Worm (Caenorhabditis elegans): ENCODE results near the gene T13F2.6.

T13F2.6 gene

ce11 chrIV:9789496-9789895 is 11.4 kb downstream of the T13F2.6 start, which contains the start of gene T13F2.4:
Gene T13F2.4 (plus strand): TSS chrIV:9789796.
- no peak for TF ChIP-seq fkh-8 (tag; optimal IDR thresholded peaks at IDR 0.05)
- no peak for TF ChIP-seq nhr-20 (tag; optimal IDR thresholded peaks at IDR 0.05)
- TF ChIP-seq pax-3 (tag; optimal IDR thresholded peaks at IDR 0.05), result no peak
- no peak for TF ChIP-seq elt-2 (tag; optimal IDR thresholded peaks at IDR 0.05)
- TF ChIP-seq ets-5 (GFP tag; IDR thresholded peaks at IDR 0.05), result no peak
- no peak for TF ChIP-seq jun-1 (tag; optimal IDR thresholded peaks at IDR 0.05)
- no peak for TF ChIP-seq Y116A8C.19 (tag; optimal IDR thresholded peaks at IDR 0.05; ENCODE audit: borderline replicate concordance)
- no peak for TF ChIP-seq lin-15B (tag; optimal IDR thresholded peaks at IDR 0.05)
- no peak for TF ChIP-seq mep-1 (tag; optimal IDR thresholded peaks at IDR 0.05)
- no peak for TF ChIP-seq nhr-85 (tag)
- TF ChIP-seq nhr-90 (tag; optimal IDR thresholded peaks at IDR 0.05; ENCODE audit: poor library complexity), result no peak
- TF ChIP-seq ama-1 (optimal IDR thresholded peaks at IDR 0.05), result no peak
- no peak for TF ChIP-seq unc-130 (tag; optimal IDR thresholded peaks at IDR 0.05)
- TF ChIP-seq nhr-11 (tag; optimal IDR thresholded peaks at IDR 0.05), result no peak

ce11 chrIV:9790708-9791107 is 12.6 kb downstream of the T13F2.6 start:
- TF ChIP-seq fos-1 (tag; optimal IDR thresholded peaks at IDR 0.05) (no peak), sox-4 (tag; optimal IDR thresholded peaks at IDR 0.05) (no peak), zip-4 (GFP tag; optimal IDR thresholded peaks at IDR 0.05) (no peak), ces-1 (GFP tag; optimal IDR thresholded peaks at IDR 0.05) (no peak), unc-30 (tag; optimal IDR thresholded peaks at IDR 0.05) (no peak), snu-23 (GFP tag; optimal IDR thresholded peaks at IDR 0.05) (peak; percentile 22), ceh-88 (GFP tag; IDR thresholded peaks at IDR 0.05) (no peak), mab-9 (GFP tag; IDR thresholded peaks at IDR 0.05) (no peak), C04F5.9 (tag; optimal IDR thresholded peaks at IDR 0.05) (no peak), efl-1 (optimal IDR thresholded peaks at IDR 0.05) (no peak), efl-1 (GFP tag; optimal IDR thresholded peaks at IDR 0.05 in 1 of 2) (no peak), lin-39 (tag; optimal IDR thresholded peaks at IDR 0.05) (peak; percentile 47), nhr-71 (tag; optimal IDR thresholded peaks at IDR 0.05) (peak; percentile 39), nhr-12 (tag; optimal IDR thresholded peaks at IDR 0.05) (no peak), rnt-1 (tag; optimal IDR thresholded peaks at IDR 0.05) (no peak), unc-62 (GFP tag; optimal IDR thresholded peaks at IDR 0.05) (no peak), xbp-1 (tag; optimal IDR thresholded peaks at IDR 0.05) (no peak), dpl-1 (GFP tag; optimal IDR thresholded peaks at IDR 0.05) (no peak), nhr-90 (tag; optimal IDR thresholded peaks at IDR 0.05; ENCODE audit: poor library complexity) (no peak), ama-1 (optimal IDR thresholded peaks at IDR 0.05) (no peak), sptf-1 (tag; optimal IDR thresholded peaks at IDR 0.05) (no peak), egl-13 (tag; optimal IDR thresholded peaks at IDR 0.05) (no peak), lin-13 (GFP tag; optimal IDR thresholded peaks at IDR 0.05) (no peak), mep-1 (tag; optimal IDR thresholded peaks at IDR 0.05) (no peak), nhr-76 (tag; optimal IDR thresholded peaks at IDR 0.05) (no peak), nhr-11 (tag; optimal IDR thresholded peaks at IDR 0.05) (no peak), hlh-4 (tag; optimal IDR thresholded peaks at IDR 0.05) (no peak), ceh-8 (GFP tag; optimal IDR thresholded peaks at IDR 0.05) (no peak), zag-1 (tag; optimal IDR thresholded peaks at IDR 0.05) (no peak), egl-27 (tag; optimal IDR thresholded peaks at IDR 0.05) (no peak), tbx-2 (tag; optimal IDR thresholded peaks at IDR 0.05) (peak; percentile 15), tlp-1 (tag; optimal IDR thresholded peaks at IDR 0.05) (no peak), elt-3 (tag; optimal IDR thresholded peaks at IDR 0.05) (no peak), lin-35 (GFP tag; optimal IDR thresholded peaks at IDR 0.05) (no peak), vab-15 (tag; optimal IDR thresholded peaks at IDR 0.05) (peak; percentile 66), mef-2 (tag; optimal IDR thresholded peaks at IDR 0.05) (no peak), irx-1 (tag; optimal IDR thresholded peaks at IDR 0.05) (peak; percentile 42), jun-1 (tag; optimal IDR thresholded peaks at IDR 0.05) (no peak), lin-14 (GFP tag; optimal IDR thresholded peaks at IDR 0.05) (no peak), skn-1 (tag; optimal IDR thresholded peaks at IDR 0.05) (no peak), nhr-28 (tag; optimal IDR thresholded peaks at IDR 0.05) (no peak), blmp-1 (tag; optimal IDR thresholded peaks at IDR 0.05) (peak; percentile 17), pag-3 (tag; optimal IDR thresholded peaks at IDR 0.05; ENCODE audit: borderline replicate concordance, insufficient read depth) (no peak), ceh-90 (tag; optimal IDR thresholded peaks at IDR 0.05) (no peak)
